Worm (Caenorhabditis elegans): ENCODE data around the gene slc-17.2.

DNA sequence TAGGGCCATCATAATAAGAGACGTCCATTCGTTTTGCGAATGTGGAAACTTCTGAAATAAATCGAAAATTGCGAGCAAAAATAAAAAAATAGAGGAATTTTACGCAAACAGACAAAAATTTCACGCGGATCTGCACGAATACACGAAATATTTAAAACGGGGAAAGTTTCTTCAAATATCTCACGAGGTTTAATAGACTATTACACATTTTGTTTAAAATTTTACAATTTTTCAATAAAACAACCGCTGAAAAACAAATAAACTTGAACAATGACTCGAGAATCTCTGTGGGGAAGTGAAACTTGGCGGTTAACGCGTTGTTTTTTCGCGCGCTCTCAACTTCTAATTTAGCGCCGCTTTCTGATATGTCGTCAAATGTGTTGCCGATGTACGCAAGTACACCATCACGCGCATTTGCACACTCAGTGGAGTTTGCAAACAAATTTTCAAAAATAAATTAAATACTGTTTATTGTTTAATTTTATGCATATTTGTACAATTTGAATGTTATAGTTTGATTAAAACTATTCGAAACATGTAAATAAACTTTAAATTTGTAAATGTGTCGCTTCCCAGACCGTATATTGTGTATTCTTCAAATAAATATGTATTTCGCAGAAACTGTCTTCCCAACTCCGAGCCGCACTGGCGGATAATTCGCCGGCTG is 3.3 kb upstream of the slc-17.2 start, which contains the start of the genes gpr-2 and rgr-1:
- TF ChIP-seq hmg-4 (GFP tag; optimal IDR thresholded peaks at IDR 0.05) (no peak), tbx-37 (GFP tag; conservative IDR thresholded peaks at IDR 0.05) (no peak)
